Worm (Caenorhabditis elegans) whole organism, young adult: ENCODE results near the gene acr-12.
A peak's percentile ranks its signal among the peaks of the same experiment; 100 is the strongest.

Experiments
- B0035.1 ChIP-seq: sonication (generic microtip); optimal IDR thresholded peaks from 2 replicates; lab custom pipeline; 2016; ENCODE audit warnings: missing genetic modification characterization, mild to moderate bottlenecking, missing compliant biosample characterization, missing genotype, missing genetic modification reagents
- C06A6.2 ChIP-seq: fragments of 200-800 bp; sonication (Bioruptor generic); conservative IDR thresholded peaks from 2 replicates; pipeline ENCODE4 v1.3.6; 2022; ENCODE audit warnings: missing genetic modification characterization, missing compliant biosample characterization
- F22D6.2 ChIP-seq: sonication (generic microtip); optimal IDR thresholded peaks from 2 replicates; lab custom pipeline; 2016; ENCODE audit warnings: mild to moderate bottlenecking, missing genetic modification characterization, missing compliant biosample characterization
- F55B11.4 ChIP-seq: sonication (generic microtip); optimal IDR thresholded peaks from 2 replicates; lab custom pipeline; 2016; ENCODE audit warnings: missing compliant biosample characterization, missing genetic modification characterization, borderline replicate concordance; ENCODE audit not compliant: insufficient read depth
- F57A8.1 ChIP-seq: fragments of 200-800 bp; sonication (Bioruptor generic); optimal IDR thresholded peaks from 2 replicates; lab custom pipeline; 2018; ENCODE audit warnings: mild to moderate bottlenecking, missing genetic modification characterization, moderate library complexity, missing compliant biosample characterization
- K12H6.12 ChIP-seq: fragments of 200-800 bp; sonication (Bioruptor generic); optimal IDR thresholded peaks from 2 replicates; lab custom pipeline; 2018; ENCODE audit warnings: mild to moderate bottlenecking, missing genetic modification characterization, missing compliant biosample characterization
- T07F8.4 ChIP-seq: sonication (generic microtip); optimal IDR thresholded peaks from 2 replicates; lab custom pipeline; 2016; ENCODE audit warnings: mild to moderate bottlenecking, missing genetic modification characterization, moderate library complexity, missing compliant biosample characterization
- Y67H2A.10 ChIP-seq: fragments of 200-800 bp; sonication (Bioruptor generic); conservative IDR thresholded peaks from 2 replicates; pipeline ENCODE4 v1.3.6; 2022; ENCODE audit warnings: missing genetic modification reagents, missing genetic modification characterization, missing compliant biosample characterization
- Y95B8A.8 ChIP-seq: fragments of 200-800 bp; sonication (Bioruptor generic); IDR thresholded peaks from 2 replicates; pipeline ENCODE4 v1.3.6; 2022; ENCODE audit warnings: missing genetic modification reagents, missing genetic modification characterization, missing compliant biosample characterization
- ZK185.1 ChIP-seq: sonication (generic microtip); optimal IDR thresholded peaks from 2 replicates; lab custom pipeline; 2016; ENCODE audit warnings: mild to moderate bottlenecking, missing genetic modification characterization, missing compliant biosample characterization; ENCODE audit not compliant: poor library complexity, severe bottlenecking
- akir-1 ChIP-seq: fragments of 200-800 bp; sonication (Bioruptor generic); optimal IDR thresholded peaks from 2 replicates; lab custom pipeline; 2018; ENCODE audit warnings: mild to moderate bottlenecking, missing genetic modification characterization, moderate library complexity, missing compliant biosample characterization
- aptf-3 ChIP-seq: fragments of 200-800 bp; sonication (Bioruptor generic); IDR thresholded peaks from 2 replicates; pipeline ENCODE4 v1.3.6; 2022; ENCODE audit warnings: missing genetic modification characterization, missing compliant biosample characterization
- attf-5 ChIP-seq: fragments of 200-800 bp; sonication (Bioruptor generic); optimal IDR thresholded peaks from 2 replicates; lab custom pipeline; 2018; ENCODE audit warnings: mild to moderate bottlenecking, missing genetic modification characterization, missing compliant biosample characterization
- attf-6 ChIP-seq: fragments of 200-800 bp; sonication (Bioruptor generic); IDR thresholded peaks from 2 replicates; pipeline ENCODE4 v1.3.6; 2022; ENCODE audit warnings: missing genetic modification reagents, missing genetic modification characterization, missing compliant biosample characterization
- cebp-1 ChIP-seq, 2 experiments: fragments of 200-800 bp in 1 of 2; sonication (Bioruptor generic) in 1 of 2; sonication (generic microtip) in 1 of 2; IDR thresholded peaks in 1 of 2; optimal IDR thresholded peaks in 1 of 2; 2 replicates each; pipeline versions ENCODE4 v1.3.6 to Lab custom; 2017 to 2022; ENCODE audit warnings: missing compliant biosample characterization in 2 of 2, missing genetic modification characterization in 2 of 2, mild to moderate bottlenecking in 1 of 2, missing genetic modification reagents in 1 of 2, moderate library complexity in 1 of 2
- cebp-2 ChIP-seq: fragments of 200-800 bp; sonication (Bioruptor generic); IDR thresholded peaks from 2 replicates; pipeline ENCODE4 v1.3.6; 2022; ENCODE audit warnings: missing genetic modification characterization, missing compliant biosample characterization
- ceh-27 ChIP-seq: fragments of 200-800 bp; sonication (Bioruptor generic); optimal IDR thresholded peaks from 2 replicates; lab custom pipeline; 2018; ENCODE audit warnings: mild to moderate bottlenecking, missing genetic modification characterization, moderate library complexity, missing compliant biosample characterization
- ceh-91 ChIP-seq: fragments of 200-800 bp; sonication (Bioruptor generic); IDR thresholded peaks from 2 replicates; pipeline ENCODE4 v1.3.6; 2022; ENCODE audit warnings: missing genetic modification reagents, missing genetic modification characterization, missing compliant biosample characterization
- chd-7 ChIP-seq: sonication (generic microtip); optimal IDR thresholded peaks from 2 replicates; lab custom pipeline; 2016; ENCODE audit warnings: mild to moderate bottlenecking, missing genetic modification characterization, moderate library complexity, missing compliant biosample characterization
- die-1 ChIP-seq: sonication (generic microtip); optimal IDR thresholded peaks from 2 replicates; lab custom pipeline; 2016; ENCODE audit warnings: missing genotype, mild to moderate bottlenecking, missing genetic modification characterization, missing compliant biosample characterization
- dox-1 ChIP-seq: fragments of 200-800 bp; sonication (Bioruptor generic); IDR thresholded peaks from 2 replicates; pipeline ENCODE4 v1.3.6; 2022; ENCODE audit warnings: missing genetic modification reagents, missing genetic modification characterization, missing compliant biosample characterization
- dpff-1 ChIP-seq: sonication (generic microtip); optimal IDR thresholded peaks from 2 replicates; lab custom pipeline; 2017; ENCODE audit warnings: mild to moderate bottlenecking, missing genetic modification characterization, missing compliant biosample characterization
- dpl-1 ChIP-seq: fragments of 150-350 bp; optimal IDR thresholded peaks from 2 replicates; lab custom pipeline; 2014; ENCODE audit warnings: missing biosample characterization, missing genetic modification reagents, missing genetic modification characterization
- efl-1 ChIP-seq: fragments of 150-350 bp; optimal IDR thresholded peaks from 2 replicates; lab custom pipeline; 2014; ENCODE audit warnings: missing biosample characterization, missing genetic modification reagents, missing genetic modification characterization
- egl-18 ChIP-seq: fragments of 200-800 bp; sonication (Bioruptor generic); IDR thresholded peaks from 2 replicates; pipeline ENCODE4 v1.3.6; 2022; ENCODE audit warnings: missing genetic modification reagents, missing genetic modification characterization, missing compliant biosample characterization
- ekl-4 ChIP-seq: fragments of 200-800 bp; sonication (Bioruptor generic); IDR thresholded peaks from 2 replicates; pipeline ENCODE4 v1.3.6; 2022; ENCODE audit warnings: missing genetic modification reagents, missing genetic modification characterization, missing compliant biosample characterization
- ets-4 ChIP-seq: fragments of 200-800 bp; sonication (Bioruptor generic); optimal IDR thresholded peaks from 2 replicates; lab custom pipeline; 2018; ENCODE audit warnings: mild to moderate bottlenecking, missing genetic modification characterization, missing compliant biosample characterization
- gei-17 ChIP-seq: fragments of 200-800 bp; sonication (Bioruptor generic); optimal IDR thresholded peaks from 2 replicates; lab custom pipeline; 2018; ENCODE audit warnings: mild to moderate bottlenecking, missing genetic modification characterization, missing compliant biosample characterization
- hmg-1.2 ChIP-seq: fragments of 200-800 bp; sonication (Bioruptor generic); IDR thresholded peaks from 2 replicates; pipeline ENCODE4 v1.3.6; 2022; ENCODE audit warnings: missing genetic modification reagents, missing genetic modification characterization, missing compliant biosample characterization
- hrde-1 ChIP-seq: sonication (generic microtip); optimal IDR thresholded peaks from 2 replicates; lab custom pipeline; 2016; ENCODE audit warnings: missing genetic modification characterization, mild to moderate bottlenecking, missing compliant biosample characterization, moderate library complexity, missing genotype, missing genetic modification reagents, borderline replicate concordance
- hsf-1 ChIP-seq: fragments of 200-800 bp; sonication (Bioruptor generic); IDR thresholded peaks from 2 replicates; pipeline ENCODE4 v1.3.6; 2022; ENCODE audit warnings: missing genetic modification reagents, missing genetic modification characterization, missing compliant biosample characterization
- let-526 ChIP-seq: fragments of 200-800 bp; sonication (Bioruptor generic); IDR thresholded peaks from 2 replicates; pipeline ENCODE4 v1.3.6; 2022; ENCODE audit warnings: missing genetic modification reagents, missing genetic modification characterization, missing compliant biosample characterization
- let-607 ChIP-seq, 2 experiments: fragments of 200-800 bp in 1 of 2; sonication (Bioruptor generic) in 1 of 2; sonication (generic microtip) in 1 of 2; optimal IDR thresholded peaks; 2 replicates each; lab custom pipeline; 2016 to 2018; ENCODE audit warnings: mild to moderate bottlenecking in 2 of 2, missing compliant biosample characterization in 2 of 2, missing genetic modification characterization in 2 of 2, moderate library complexity in 2 of 2, missing genotype in 1 of 2
- lin-26 ChIP-seq: fragments of 200-800 bp; sonication (Bioruptor generic); IDR thresholded peaks from 2 replicates; pipeline ENCODE4 v1.3.6; 2022; ENCODE audit warnings: missing genetic modification reagents, missing genetic modification characterization, missing compliant biosample characterization
- lin-54 ChIP-seq: fragments of 200-800 bp; sonication (Bioruptor generic); optimal IDR thresholded peaks from 2 replicates; lab custom pipeline; 2018; ENCODE audit warnings: mild to moderate bottlenecking, missing genetic modification characterization, missing compliant biosample characterization
- lir-1 ChIP-seq: fragments of 200-800 bp; sonication (Bioruptor generic); conservative IDR thresholded peaks from 2 replicates; pipeline ENCODE4 v1.3.6; 2022; ENCODE audit warnings: missing genetic modification reagents, missing genetic modification characterization, missing compliant biosample characterization
- lsl-1 ChIP-seq: fragments of 200-800 bp; sonication (Bioruptor generic); optimal IDR thresholded peaks from 2 replicates; lab custom pipeline; 2018; ENCODE audit warnings: mild to moderate bottlenecking, missing genetic modification characterization, moderate library complexity, missing compliant biosample characterization
- mes-4 ChIP-seq: sonication (generic microtip); optimal IDR thresholded peaks from 2 replicates; lab custom pipeline; 2016; ENCODE audit warnings: missing genotype, missing genetic modification characterization, missing compliant biosample characterization
- nfyb-1 ChIP-seq: fragments of 200-800 bp; sonication (Bioruptor generic); IDR thresholded peaks from 2 replicates; pipeline ENCODE4 v1.3.6; 2022; ENCODE audit warnings: missing genetic modification reagents, missing genetic modification characterization, missing compliant biosample characterization
- nhr-90 ChIP-seq: sonication (generic microtip); optimal IDR thresholded peaks from 2 replicates; lab custom pipeline; 2016; ENCODE audit warnings: missing genotype, mild to moderate bottlenecking, missing genetic modification characterization, missing compliant biosample characterization
- repo-1 ChIP-seq: sonication (generic microtip); optimal IDR thresholded peaks from 2 replicates; lab custom pipeline; 2017; ENCODE audit warnings: mild to moderate bottlenecking, missing genetic modification characterization, missing compliant biosample characterization
- rpc-1 ChIP-seq, 2 experiments: fragments of 150-350 bp in 1 of 2; sonication (generic microtip) in 1 of 2; optimal IDR thresholded peaks; 2 replicates each; lab custom pipeline; 2014 to 2018; ENCODE audit warnings: missing biosample characterization in 1 of 2, missing genetic modification characterization in 1 of 2, missing genetic modification reagents in 1 of 2, missing genotype in 1 of 2
- snpc-3.4 ChIP-seq: sonication (generic microtip); optimal IDR thresholded peaks from 2 replicates; lab custom pipeline; 2017; ENCODE audit warnings: missing genetic modification characterization, mild to moderate bottlenecking, missing compliant biosample characterization, antibody characterized with exemption, moderate library complexity, missing genotype, missing genetic modification reagents
- tlf-1 ChIP-seq: fragments of 200-800 bp; sonication (Bioruptor generic); optimal IDR thresholded peaks from 2 replicates; lab custom pipeline; 2018; ENCODE audit warnings: mild to moderate bottlenecking, missing genetic modification characterization, missing compliant biosample characterization
- unc-62 ChIP-seq: fragments of 150-350 bp; optimal IDR thresholded peaks from 2 replicates; lab custom pipeline; 2014; ENCODE audit warnings: missing biosample characterization, missing genetic modification reagents, missing genetic modification characterization
- xnd-1 ChIP-seq: sonication (generic microtip); optimal IDR thresholded peaks from 2 replicates; lab custom pipeline; 2016; ENCODE audit warnings: missing genotype, missing genetic modification reagents, missing genetic modification characterization, missing compliant biosample characterization

The acr-12 gene

ce11 chrX:13527347-13528092, 5.1 kb upstream of the acr-12 start, which contains the start of gene pab-2 (continued):
- TF ChIP-seq tlf-1 (GFP tag; lab: Kevin White, UChicago) (peak; percentile 11), F57A8.1 (no peak), cebp-1 (GFP tag; IDR thresholded peaks at IDR 0.05; lab: Robert Waterston, UW) (peak; percentile 59; the same call in 1 of the 2 replicates), cebp-1 (tag; optimal IDR thresholded peaks at IDR 0.05; lab: Kevin White, UChicago) (peak; percentile 73), snpc-3.4 (tag; lab: Kevin White, UChicago) (no peak), Y67H2A.10 (GFP tag; lab: Robert Waterston, UW) (no peak), F22D6.2 (tag; lab: Kevin White, UChicago) (no peak), Y95B8A.8 (GFP tag; lab: Robert Waterston, UW) (no peak), rpc-1 (optimal IDR thresholded peaks at IDR 0.05; lab: Kevin White, UChicago) (no peak), rpc-1 (tag; optimal IDR thresholded peaks at IDR 0.05; lab: Kevin White, UChicago) (no peak), let-607 (tag; optimal IDR thresholded peaks at IDR 0.05; lab: Kevin White, UChicago) (peak; percentile 84 to 85), attf-6 (GFP tag; lab: Robert Waterston, UW) (no peak), nfyb-1 (GFP tag; lab: Robert Waterston, UW) (no peak), ceh-27 (peak; percentile 55), akir-1 (GFP tag; lab: Kevin White, UChicago) (peak; percentile 69), mes-4 (tag; lab: Kevin White, UChicago) (no peak), lin-26 (GFP tag; lab: Robert Waterston, UW) (0 out of 2 replicates have a peak, but pooled peaks have one; percentile 43), K12H6.12 (tag; lab: Kevin White, UChicago) (peak; percentile 79), let-526 (GFP tag; lab: Robert Waterston, UW) (peak; percentile 54; the same call in 1 of the 2 replicates), hsf-1 (GFP tag; lab: Robert Waterston, UW) (no peak), F55B11.4 (tag; lab: Kevin White, UChicago) (no peak), repo-1 (no peak), lsl-1 (no peak), unc-62 (GFP tag; lab: Kevin White, UChicago) (no peak), C06A6.2 (GFP tag; lab: Robert Waterston, UW) (no peak; the same call in 1 of the 2 replicates), cebp-2 (GFP tag; lab: Robert Waterston, UW) (0 out of 2 replicates have a peak, but pooled peaks have one; percentile 84), dox-1 (GFP tag; lab: Robert Waterston, UW) (peak; percentile 74), hrde-1 (tag; lab: Kevin White, UChicago) (no peak), hmg-1.2 (GFP tag; lab: Robert Waterston, UW) (peak; percentile 65), aptf-3 (GFP tag; lab: Robert Waterston, UW) (no peak), ZK185.1 (peak; percentile 46), dpff-1 (no peak), ekl-4 (GFP tag; lab: Robert Waterston, UW) (no peak), ceh-91 (GFP tag; lab: Robert Waterston, UW) (no peak), lin-54 (GFP tag; lab: Kevin White, UChicago) (peak; percentile 29), xnd-1 (tag; lab: Kevin White, UChicago) (no peak), B0035.1 (no peak), egl-18 (GFP tag; lab: Robert Waterston, UW) (no peak), efl-1 (GFP tag; lab: Kevin White, UChicago) (no peak), die-1 (tag; lab: Kevin White, UChicago) (peak; percentile 9), T07F8.4 (tag; lab: Kevin White, UChicago) (no peak), nhr-90 (tag; lab: Kevin White, UChicago) (peak; percentile 63), chd-7 (tag; lab: Kevin White, UChicago) (peak; percentile 76), gei-17 (GFP tag; lab: Kevin White, UChicago) (peak; percentile 40), attf-5 (GFP tag; lab: Kevin White, UChicago) (peak; percentile 53), lir-1 (GFP tag; lab: Robert Waterston, UW) (no peak), ets-4 (GFP tag; lab: Kevin White, UChicago) (peak; percentile 46), dpl-1 (no peak)
